Fruit fly (Drosophila melanogaster): ENCODE data around the gene CG7201.

Gene CG7201

DNA sequence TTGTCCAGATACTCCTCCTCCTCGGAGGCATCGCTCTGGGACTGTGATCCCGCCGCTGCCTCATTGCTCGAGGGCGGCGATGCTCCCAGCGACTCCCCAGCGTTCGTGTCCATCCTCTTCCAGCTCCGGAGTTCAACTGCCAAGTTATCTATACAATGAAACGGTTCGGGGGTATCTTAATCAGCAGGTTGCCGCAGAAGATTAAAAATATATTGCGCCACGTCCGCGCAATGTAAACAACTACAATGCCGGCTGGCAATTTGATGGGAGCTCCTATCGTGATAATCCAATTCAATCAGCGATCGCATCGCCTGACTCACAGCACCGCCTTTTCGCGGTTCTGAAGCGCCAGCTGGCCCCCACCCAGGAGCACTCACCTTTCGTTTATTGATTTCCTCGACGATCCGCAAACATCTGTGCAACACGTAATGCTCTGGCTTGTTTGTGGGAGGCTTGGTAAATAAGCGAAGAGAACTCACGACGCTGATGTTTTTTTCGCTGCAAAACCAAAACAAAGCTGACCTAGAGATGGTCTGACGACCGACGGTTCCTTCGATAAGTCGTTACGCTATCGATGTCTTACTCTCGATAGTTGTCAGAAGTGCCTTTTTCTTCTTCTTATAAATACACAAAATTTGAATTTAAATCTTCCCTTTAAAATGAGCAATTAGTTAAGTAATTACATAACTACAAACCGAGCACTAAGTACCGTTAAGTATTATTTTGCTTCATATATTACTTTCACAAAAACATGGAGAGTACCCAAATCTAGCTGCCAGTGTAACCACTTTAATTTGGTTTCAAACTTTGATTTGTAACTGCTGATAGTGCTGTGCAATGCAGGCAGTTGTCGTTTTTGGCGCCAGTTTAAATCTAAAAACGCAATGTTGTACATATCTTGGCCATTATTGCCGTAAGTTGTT, 5.5 kb downstream of the CG7201 start, which contains the start of gene cert (continued):
- TF ChIP-seq tap (tag; optimal IDR thresholded peaks at IDR 0.05) (no peak), ara (GFP tag; IDR thresholded peaks at IDR 0.05) (no peak), CG3407 (GFP tag; optimal IDR thresholded peaks at IDR 0.05) (no peak), ind (GFP tag; optimal IDR thresholded peaks at IDR 0.05) (peak; percentile 10), Pdp1 (GFP tag; optimal IDR thresholded peaks at IDR 0.05) (peak in 1 of 2 experiments; percentile 74), crol (GFP tag; IDR thresholded peaks at IDR 0.05) (no peak), disco-r (GFP tag; optimal IDR thresholded peaks at IDR 0.05) (no peak), Atf6 (GFP tag; IDR thresholded peaks at IDR 0.05) (0 out of 2 replicates have a peak, but pooled peaks have one; percentile 14), Scr (GFP tag; IDR thresholded peaks at IDR 0.05; ENCODE audit: partially characterized antibody) (peak; percentile 92), CG17186 (GFP tag; optimal IDR thresholded peaks at IDR 0.05) (peak; percentile 13), Bteb2 (GFP tag; optimal IDR thresholded peaks at IDR 0.05) (no peak), CG10366 (GFP tag; IDR thresholded peaks at IDR 0.05) (no peak), odd (GFP tag; optimal IDR thresholded peaks at IDR 0.05) (no peak), salm (tag; optimal IDR thresholded peaks at IDR 0.05) (no peak), Sry-δ (GFP tag; optimal IDR thresholded peaks at IDR 0.05) (peak; percentile 98), Atf3 (GFP tag; optimal IDR thresholded peaks at IDR 0.05) (no peak), CG2712 (tag; optimal IDR thresholded peaks at IDR 0.05) (peak; percentile 17), sc (optimal IDR thresholded peaks at IDR 0.05) (no peak), sc (GFP tag; optimal IDR thresholded peaks at IDR 0.05) (no peak), CG12219 (GFP tag; optimal IDR thresholded peaks at IDR 0.05) (no peak), amos (GFP tag; IDR thresholded peaks at IDR 0.05; ENCODE audit: partially characterized antibody) (peak; percentile 91), CG14965 (GFP tag; optimal IDR thresholded peaks at IDR 0.05; ENCODE audit: borderline replicate concordance) (no peak), lab (GFP tag; optimal IDR thresholded peaks at IDR 0.05) (no peak), emc (GFP tag; optimal IDR thresholded peaks at IDR 0.05) (no peak), mirr (GFP tag; optimal IDR thresholded peaks at IDR 0.05) (peak; percentile 31), NfI (GFP tag; optimal IDR thresholded peaks at IDR 0.05) (no peak), luna (GFP tag; optimal IDR thresholded peaks at IDR 0.05) (no peak), CG7786 (GFP tag; optimal IDR thresholded peaks at IDR 0.05) (peak; percentile 36), Hey (tag; optimal IDR thresholded peaks at IDR 0.05) (peak; percentile 14), tio (GFP tag; optimal IDR thresholded peaks at IDR 0.05) (no peak), CG8944 (GFP tag; optimal IDR thresholded peaks at IDR 0.05) (no peak), Sox100B (GFP tag; optimal IDR thresholded peaks at IDR 0.05) (peak; percentile 2), wek (GFP tag; optimal IDR thresholded peaks at IDR 0.05) (no peak), lilli (GFP tag; optimal IDR thresholded peaks at IDR 0.05) (peak; percentile 48), Rx (GFP tag; IDR thresholded peaks at IDR 0.05) (no peak), gt (GFP tag; IDR thresholded peaks at IDR 0.05) (no peak), unpg (GFP tag; optimal IDR thresholded peaks at IDR 0.05) (no peak), lola (GFP tag; optimal IDR thresholded peaks at IDR 0.05) (peak in 1 of 3 experiments; percentile 15), CG15514 (GFP tag; optimal IDR thresholded peaks at IDR 0.05) (peak; percentile 72), CG13624 (GFP tag; optimal IDR thresholded peaks at IDR 0.05) (peak; percentile 10), HHEX (GFP tag; optimal IDR thresholded peaks at IDR 0.05) (no peak), Eip74EF (GFP tag; optimal IDR thresholded peaks at IDR 0.05) (peak in 1 of 2 experiments; percentile 20), CG11696 (GFP tag; IDR thresholded peaks at IDR 0.05) (no peak), CG13287 (GFP tag; IDR thresholded peaks at IDR 0.05; ENCODE audit: partially characterized antibody) (peak; percentile 94), Fer3 (tag; optimal IDR thresholded peaks at IDR 0.05) (no peak), twi (tag; optimal IDR thresholded peaks at IDR 0.05) (no peak), Dbx (GFP tag; IDR thresholded peaks at IDR 0.05) (peak; percentile 36; the same call in 1 of the 3 replicates), gsb-n (tag; optimal IDR thresholded peaks at IDR 0.05) (peak; percentile 37)

Data from whole organism, embryonic.